Fruit fly (Drosophila melanogaster) whole organism: Measurements from ENCODE around the gene CkIIbeta.

Experiments
- CG8478 ChIP-seq: fragments of >200 bp; optimal IDR thresholded peaks from 2 replicates; lab custom pipeline; 2018; ENCODE audit warnings: inconsistent platforms
- Dll ChIP-seq: fragments of >200 bp; optimal IDR thresholded peaks from 2 replicates; lab custom pipeline; 2017
- EcR ChIP-seq, 2 experiments: fragments of >200 bp; optimal IDR thresholded peaks; 2 replicates each; lab custom pipeline; 2017; ENCODE audit warnings: missing biosample characterization in 2 of 2, missing genetic modification characterization in 2 of 2, missing genetic modification reagents in 2 of 2
- pan ChIP-seq: fragments of >200 bp; optimal IDR thresholded peaks from 2 replicates; lab custom pipeline; 2017
- usp ChIP-seq: fragments of >200 bp; optimal IDR thresholded peaks from 2 replicates; lab custom pipeline; 2017; ENCODE audit warnings: missing biosample characterization, missing genetic modification characterization, mixed read lengths

dm6 chrX:11769435-11769834, 22.9 kb upstream of the CkIIbeta start:
- TF ChIP-seq pan (no peak), EcR (GFP tag; optimal IDR thresholded peaks at IDR 0.05; lab: Kevin White, UChicago) (no peak), usp (GFP tag; lab: Kevin White, UChicago) (no peak), Dll (lab: Kevin White, UChicago) (no peak), CG8478 (lab: Kevin White, UChicago) (no peak)
